Worm (Caenorhabditis elegans) whole organism, late embryonic: ENCODE data around the gene ptr-6.

Source experiments
- C08G9.2 ChIP-seq: sonication (generic microtip); optimal IDR thresholded peaks from 2 replicates; lab custom pipeline; 2016; ENCODE audit warnings: mild to moderate bottlenecking, missing genetic modification characterization, moderate library complexity, missing compliant biosample characterization
- C38D4.7 ChIP-seq: fragments of 200-800 bp; sonication (Bioruptor generic); optimal IDR thresholded peaks from 2 replicates; lab custom pipeline; 2018; ENCODE audit warnings: mild to moderate bottlenecking, missing genetic modification characterization, moderate library complexity, missing compliant biosample characterization
- K02D7.2 ChIP-seq: sonication (generic microtip); optimal IDR thresholded peaks from 2 replicates; lab custom pipeline; 2017; ENCODE audit warnings: mild to moderate bottlenecking, missing genetic modification characterization, missing compliant biosample characterization
- T23F11.4 ChIP-seq: fragments of 200-800 bp; sonication (Bioruptor generic); optimal IDR thresholded peaks from 2 replicates; lab custom pipeline; 2018; ENCODE audit warnings: mild to moderate bottlenecking, missing genetic modification characterization, missing compliant biosample characterization
- Y22D7AL.16 ChIP-seq: sonication (generic microtip); optimal IDR thresholded peaks from 2 replicates; lab custom pipeline; 2016; ENCODE audit warnings: missing genetic modification characterization, missing compliant biosample characterization
- ahr-1 ChIP-seq: sonication (generic microtip); optimal IDR thresholded peaks from 2 replicates; lab custom pipeline; 2016; ENCODE audit warnings: missing genetic modification characterization, missing compliant biosample characterization
- ama-1 ChIP-seq: fragments of 150-350 bp; optimal IDR thresholded peaks from 2 replicates; lab custom pipeline; 2014
- ceh-14 ChIP-seq: sonication (generic microtip); optimal IDR thresholded peaks from 2 replicates; lab custom pipeline; 2016; ENCODE audit warnings: missing genotype, missing genetic modification characterization, missing compliant biosample characterization
- ceh-18 ChIP-seq: sonication (generic microtip); optimal IDR thresholded peaks from 2 replicates; lab custom pipeline; 2016; ENCODE audit warnings: missing genetic modification characterization, missing compliant biosample characterization
- ceh-19 ChIP-seq: fragments of 200-800 bp; sonication (Bioruptor generic); optimal IDR thresholded peaks from 2 replicates; lab custom pipeline; 2018; ENCODE audit warnings: mild to moderate bottlenecking, missing genetic modification characterization, missing compliant biosample characterization
- ceh-24 ChIP-seq: sonication (generic microtip); optimal IDR thresholded peaks from 2 replicates; lab custom pipeline; 2016; ENCODE audit warnings: mild to moderate bottlenecking, missing genetic modification characterization, missing compliant biosample characterization
- ceh-30 ChIP-seq: fragments of 150-350 bp; optimal IDR thresholded peaks from 2 replicates; lab custom pipeline; 2014; ENCODE audit warnings: missing biosample characterization, missing genetic modification characterization
- ceh-31 ChIP-seq: sonication (generic microtip); optimal IDR thresholded peaks from 2 replicates; lab custom pipeline; 2016; ENCODE audit warnings: missing genetic modification characterization, missing compliant biosample characterization
- ceh-34 ChIP-seq: sonication (generic microtip); optimal IDR thresholded peaks from 2 replicates; lab custom pipeline; 2016; ENCODE audit warnings: mild to moderate bottlenecking, missing genetic modification characterization, missing compliant biosample characterization
- ceh-45 ChIP-seq: fragments of 200-800 bp; sonication (Bioruptor generic); IDR thresholded peaks from 2 replicates; pipeline ENCODE4 v1.3.6; 2022; ENCODE audit warnings: missing genetic modification reagents, missing genetic modification characterization, missing compliant biosample characterization
- ceh-48 ChIP-seq: sonication (generic microtip); optimal IDR thresholded peaks from 2 replicates; lab custom pipeline; 2016; ENCODE audit warnings: missing genetic modification characterization, inconsistent platforms, missing compliant biosample characterization
- ceh-6 ChIP-seq: fragments of 200-800 bp; sonication (Bioruptor generic); optimal IDR thresholded peaks from 2 replicates; lab custom pipeline; 2018; ENCODE audit warnings: mild to moderate bottlenecking, missing genetic modification characterization, missing compliant biosample characterization
- che-1 ChIP-seq: sonication (generic microtip); optimal IDR thresholded peaks from 2 replicates; lab custom pipeline; 2016; ENCODE audit warnings: mild to moderate bottlenecking, missing genetic modification characterization, missing compliant biosample characterization
- elt-2 ChIP-seq: sonication (generic microtip); optimal IDR thresholded peaks from 2 replicates; lab custom pipeline; 2016; ENCODE audit warnings: missing genetic modification reagents, missing genetic modification characterization, missing compliant biosample characterization
- ets-4 ChIP-seq: sonication (generic microtip); optimal IDR thresholded peaks from 2 replicates; lab custom pipeline; 2016; ENCODE audit warnings: missing genetic modification characterization, missing compliant biosample characterization
- eyg-1 ChIP-seq: sonication (generic microtip); optimal IDR thresholded peaks from 2 replicates; lab custom pipeline; 2016; ENCODE audit warnings: missing genotype, missing genetic modification characterization, missing compliant biosample characterization
- fax-1 ChIP-seq: sonication (generic microtip); optimal IDR thresholded peaks from 2 replicates; lab custom pipeline; 2016; ENCODE audit warnings: missing genotype, missing genetic modification characterization, missing compliant biosample characterization
- fkh-10 ChIP-seq: fragments of 150-350 bp; optimal IDR thresholded peaks from 2 replicates; lab custom pipeline; 2014; ENCODE audit warnings: missing biosample characterization, missing genetic modification reagents, missing genetic modification characterization
- fkh-6 ChIP-seq: sonication (generic microtip); optimal IDR thresholded peaks from 2 replicates; lab custom pipeline; 2016; ENCODE audit warnings: missing genetic modification characterization, missing compliant biosample characterization
- gmeb-2 ChIP-seq: sonication (generic microtip); optimal IDR thresholded peaks from 2 replicates; lab custom pipeline; 2016; ENCODE audit warnings: missing genetic modification characterization, inconsistent platforms, missing compliant biosample characterization
- hlh-6 ChIP-seq: sonication (generic microtip); optimal IDR thresholded peaks from 2 replicates; lab custom pipeline; 2016; ENCODE audit warnings: missing genotype, missing genetic modification characterization, missing compliant biosample characterization
- hlh-8 ChIP-seq: sonication (generic microtip); optimal IDR thresholded peaks from 2 replicates; lab custom pipeline; 2016; ENCODE audit warnings: missing genotype, missing genetic modification characterization, missing compliant biosample characterization
- lin-11 ChIP-seq: fragments of 200-800 bp; sonication (Bioruptor generic); optimal IDR thresholded peaks from 2 replicates; lab custom pipeline; 2018; ENCODE audit warnings: mild to moderate bottlenecking, missing genetic modification characterization, missing compliant biosample characterization
- mec-3 ChIP-seq: sonication (generic microtip); optimal IDR thresholded peaks from 2 replicates; lab custom pipeline; 2016; ENCODE audit warnings: borderline replicate concordance, missing genetic modification characterization, missing compliant biosample characterization
- nhr-232 ChIP-seq: sonication (generic microtip); optimal IDR thresholded peaks from 2 replicates; lab custom pipeline; 2016; ENCODE audit warnings: missing genetic modification characterization, missing compliant biosample characterization
- npax-4 ChIP-seq: sonication (generic microtip); optimal IDR thresholded peaks from 2 replicates; lab custom pipeline; 2016; ENCODE audit warnings: missing genetic modification characterization, missing compliant biosample characterization
- odd-2 ChIP-seq: sonication (generic microtip); optimal IDR thresholded peaks from 2 replicates; lab custom pipeline; 2017; ENCODE audit warnings: antibody characterized with exemption, mild to moderate bottlenecking, missing genetic modification characterization, missing compliant biosample characterization
- pag-3 ChIP-seq: sonication (generic microtip); optimal IDR thresholded peaks from 2 replicates; lab custom pipeline; 2016; ENCODE audit warnings: missing compliant biosample characterization, missing genetic modification characterization, borderline replicate concordance
- pat-9 ChIP-seq: fragments of 200-800 bp; sonication (Bioruptor generic); optimal IDR thresholded peaks from 2 replicates; lab custom pipeline; 2018; ENCODE audit warnings: mild to moderate bottlenecking, missing genetic modification characterization, moderate library complexity, missing compliant biosample characterization
- pha-2 ChIP-seq: sonication (generic microtip); optimal IDR thresholded peaks from 2 replicates; lab custom pipeline; 2017; ENCODE audit warnings: mild to moderate bottlenecking, missing genetic modification characterization, missing compliant biosample characterization
- pqm-1 ChIP-seq: sonication (generic microtip); optimal IDR thresholded peaks from 2 replicates; lab custom pipeline; 2016; ENCODE audit warnings: missing genetic modification characterization, missing compliant biosample characterization
- ref-2 ChIP-seq: sonication (generic microtip); optimal IDR thresholded peaks from 2 replicates; lab custom pipeline; 2016; ENCODE audit warnings: missing genetic modification characterization, missing compliant biosample characterization
- sox-4 ChIP-seq: sonication (generic microtip); optimal IDR thresholded peaks from 2 replicates; lab custom pipeline; 2017; ENCODE audit warnings: mild to moderate bottlenecking, missing genetic modification characterization, inconsistent platforms, missing compliant biosample characterization
- syd-9 ChIP-seq: sonication (generic microtip); optimal IDR thresholded peaks from 2 replicates; lab custom pipeline; 2016; ENCODE audit warnings: mild to moderate bottlenecking, missing genetic modification characterization, moderate library complexity, missing compliant biosample characterization
- tbx-2 ChIP-seq: sonication (generic microtip); optimal IDR thresholded peaks from 2 replicates; lab custom pipeline; 2016; ENCODE audit warnings: missing genetic modification characterization, missing compliant biosample characterization
- ttx-3 ChIP-seq: sonication (generic microtip); optimal IDR thresholded peaks from 2 replicates; lab custom pipeline; 2016; ENCODE audit warnings: missing genetic modification reagents, missing genetic modification characterization, missing compliant biosample characterization
- unc-3 ChIP-seq, 2 experiments: fragments of 200-800 bp in 1 of 2; sonication (Bioruptor generic) in 1 of 2; sonication (generic microtip) in 1 of 2; conservative IDR thresholded peaks in 1 of 2; optimal IDR thresholded peaks in 1 of 2; 2 replicates each; pipeline versions ENCODE4 v1.3.6 to Lab custom; 2016 to 2022; ENCODE audit warnings: missing compliant biosample characterization in 2 of 2, missing genetic modification characterization in 2 of 2, missing genetic modification reagents in 1 of 2
- unc-42 ChIP-seq: sonication (generic microtip); optimal IDR thresholded peaks from 2 replicates; lab custom pipeline; 2016; ENCODE audit warnings: missing genotype, missing genetic modification characterization, missing compliant biosample characterization
- unc-86 ChIP-seq: sonication (generic microtip); optimal IDR thresholded peaks from 2 replicates; lab custom pipeline; 2016; ENCODE audit warnings: missing genetic modification characterization, missing compliant biosample characterization
- zip-5 ChIP-seq: sonication (generic microtip); optimal IDR thresholded peaks from 2 replicates; lab custom pipeline; 2016; ENCODE audit warnings: missing genetic modification characterization, missing compliant biosample characterization

Gene ptr-6

ce11 chrII:5246791-5247361 is at the start of gene ptr-6:
TSS of gene ptr-6 (minus strand) at chrII:5246837.
- TF ChIP-seq odd-2 (tag; lab: Kevin White, UChicago) (no peak), ets-4 (no peak), hlh-6 (tag; lab: Kevin White, UChicago) (no peak), ahr-1 (no peak), tbx-2 (tag; lab: Kevin White, UChicago) (no peak), ceh-30 (tag; lab: Kevin White, UChicago) (no peak), eyg-1 (tag; lab: Kevin White, UChicago) (no peak), sox-4 (tag; lab: Kevin White, UChicago) (no peak), hlh-8 (tag; lab: Kevin White, UChicago) (no peak), pha-2 (no peak), pag-3 (tag; lab: Kevin White, UChicago) (no peak), syd-9 (tag; lab: Kevin White, UChicago) (no peak), ref-2 (tag; lab: Kevin White, UChicago) (no peak), K02D7.2 (no peak), mec-3 (tag; lab: Kevin White, UChicago) (no peak), unc-42 (tag; lab: Kevin White, UChicago) (no peak)

ce11 chrII:5293287-5293850 is 46.7 kb upstream of the ptr-6 start, which contains the start of gene ZK622.1:
TSS of gene ZK622.1 (plus strand) at chrII:5293800.
- TF ChIP-seq Y22D7AL.16 (tag; lab: Kevin White, UChicago) (peak; percentile 37), unc-3 (GFP tag; conservative IDR thresholded peaks at IDR 0.05; lab: Robert Waterston, UW) (0 out of 2 replicates have a peak, but pooled peaks have one; percentile 38), unc-3 (tag; optimal IDR thresholded peaks at IDR 0.05; lab: Kevin White, UChicago) (peak; percentile 36), ceh-34 (no peak), sox-4 (tag; lab: Kevin White, UChicago) (peak; percentile 27), ceh-48 (tag; lab: Kevin White, UChicago) (peak; percentile 16), nhr-232 (tag; lab: Kevin White, UChicago) (peak; percentile 51), gmeb-2 (tag; lab: Kevin White, UChicago) (peak; percentile 18), zip-5 (peak; percentile 0), che-1 (tag; lab: Kevin White, UChicago) (peak; percentile 58), hlh-6 (tag; lab: Kevin White, UChicago) (peak; percentile 66), ceh-6 (GFP tag; lab: Kevin White, UChicago) (peak; percentile 73), lin-11 (tag; lab: Kevin White, UChicago) (peak; percentile 48), pha-2 (no peak), ref-2 (tag; lab: Kevin White, UChicago) (peak; percentile 5), npax-4 (tag; lab: Kevin White, UChicago) (peak; percentile 1), C08G9.2 (peak; percentile 40), fax-1 (tag; lab: Kevin White, UChicago) (peak; percentile 6), ceh-18 (peak; percentile 13), ceh-19 (no peak), elt-2 (peak; percentile 88), ceh-31 (tag; lab: Kevin White, UChicago) (no peak), ama-1 (lab: Kevin White, UChicago) (no peak), syd-9 (tag; lab: Kevin White, UChicago) (peak; percentile 38), C38D4.7 (peak; percentile 53)

ce11 chrII:5292226-5292752 is 45.7 kb upstream of the ptr-6 start, which contains the start of gene ZK622.4:
TSS of gene ZK622.4 (plus strand) at chrII:5292702.
- TF ChIP-seq ttx-3 (tag; lab: Kevin White, UChicago) (peak; percentile 73), fkh-10 (no peak), ref-2 (tag; lab: Kevin White, UChicago) (peak; percentile 78), ceh-45 (0 out of 2 replicates have a peak, but pooled peaks have one; percentile 52), unc-3 (GFP tag; conservative IDR thresholded peaks at IDR 0.05; lab: Robert Waterston, UW) (peak; percentile 88), unc-3 (tag; optimal IDR thresholded peaks at IDR 0.05; lab: Kevin White, UChicago) (peak; percentile 82), ceh-31 (tag; lab: Kevin White, UChicago) (peak; percentile 60), sox-4 (tag; lab: Kevin White, UChicago) (peak; percentile 85), ceh-24 (tag; lab: Kevin White, UChicago) (peak; percentile 59), ama-1 (lab: Kevin White, UChicago) (no peak), lin-11 (tag; lab: Kevin White, UChicago) (peak; percentile 79), ets-4 (peak; percentile 6), T23F11.4 (GFP tag; lab: Kevin White, UChicago) (peak; percentile 79), ceh-30 (tag; lab: Kevin White, UChicago) (no peak), fkh-6 (peak; percentile 87), ceh-14 (tag; lab: Kevin White, UChicago) (peak; percentile 69), unc-86 (tag; lab: Kevin White, UChicago) (peak; percentile 75), pqm-1 (tag; lab: Kevin White, UChicago) (peak; percentile 57), ceh-19 (peak; percentile 81), pat-9 (peak; percentile 70), che-1 (tag; lab: Kevin White, UChicago) (peak; percentile 85)
